Worm (Caenorhabditis elegans): ENCODE results near the gene C13A2.4.

- TF ChIP-seq lin-15B (tag; optimal IDR thresholded peaks at IDR 0.05), result peak; percentile 92
- peak; percentile 96 for TF ChIP-seq pha-4 (tag; optimal IDR thresholded peaks at IDR 0.05)
- TF ChIP-seq jun-1 (tag; optimal IDR thresholded peaks at IDR 0.05), result no peak
- no peak for TF ChIP-seq fos-1 (tag; optimal IDR thresholded peaks at IDR 0.05)
- TF ChIP-seq pqm-1 (tag; optimal IDR thresholded peaks at IDR 0.05), result peak; percentile 31
- TF ChIP-seq lin-39 (tag; optimal IDR thresholded peaks at IDR 0.05), result peak; percentile 56
- peak; percentile 37 for TF ChIP-seq skn-1 (tag; optimal IDR thresholded peaks at IDR 0.05)
- no peak for TF ChIP-seq elt-1 (tag; optimal IDR thresholded peaks at IDR 0.05)
- TF ChIP-seq nhr-12 (tag; optimal IDR thresholded peaks at IDR 0.05), result no peak
- no peak for TF ChIP-seq ZK546.5 (tag; optimal IDR thresholded peaks at IDR 0.05)
- TF ChIP-seq nhr-23 (tag; optimal IDR thresholded peaks at IDR 0.05), result peak; percentile 94
- no peak for TF ChIP-seq zag-1 (tag; optimal IDR thresholded peaks at IDR 0.05)
- no peak for TF ChIP-seq ztf-11 (tag; optimal IDR thresholded peaks at IDR 0.05)
- no peak for TF ChIP-seq unc-39 (tag; optimal IDR thresholded peaks at IDR 0.05)
Measured at ce11 chrV:7237133-7237532, 42.1 kb upstream of the C13A2.4 start, which contains the start of gene hyls-1.
